Fruit fly (Drosophila melanogaster) whole organism, embryonic: ENCODE results near the gene spirit.

Experiments
- CG1024 ChIP-seq: fragments of 200-800 bp; sonication (Bioruptor generic); IDR thresholded peaks from 2 replicates; pipeline ENCODE4 v1.3.6; 2022; ENCODE audit warnings: missing biosample characterization, missing genetic modification characterization
- CG11093 ChIP-seq: fragments of 200-800 bp; sonication (Bioruptor generic); IDR thresholded peaks from 3 replicates; pipeline ENCODE4 v1.3.6; 2022; ENCODE audit warnings: missing biosample characterization, missing genetic modification characterization
- CG12744 ChIP-seq: fragments of 200-800 bp; sonication (Bioruptor generic); optimal IDR thresholded peaks from 2 replicates; lab custom pipeline; 2016; ENCODE audit warnings: missing biosample characterization, missing genetic modification characterization
- CG14965 ChIP-seq: fragments of 200-800 bp; sonication (Bioruptor generic); optimal IDR thresholded peaks from 2 replicates; lab custom pipeline; 2016; ENCODE audit warnings: missing biosample characterization, missing genetic modification characterization, borderline replicate concordance
- CG1647 ChIP-seq: fragments of 200-800 bp; sonication (Bioruptor generic); optimal IDR thresholded peaks from 3 replicates; lab custom pipeline; 2016; ENCODE audit warnings: missing biosample characterization, missing genetic modification characterization
- CG17328 ChIP-seq: fragments of 200-800 bp; sonication (Bioruptor generic); IDR thresholded peaks from 2 replicates; pipeline ENCODE4 v1.3.6; 2022; ENCODE audit warnings: missing biosample characterization, missing genetic modification characterization
- CG1792 ChIP-seq: fragments of 200-800 bp; sonication (Bioruptor generic); optimal IDR thresholded peaks from 2 replicates; lab custom pipeline; 2016; ENCODE audit warnings: missing biosample characterization, missing genetic modification characterization
- CG18619 ChIP-seq: fragments of 200-800 bp; sonication (Bioruptor generic); optimal IDR thresholded peaks from 3 replicates; lab custom pipeline; 2017; ENCODE audit warnings: missing biosample characterization, mild to moderate bottlenecking, missing genetic modification characterization
- CG30431 ChIP-seq: fragments of 200-800 bp; sonication (Bioruptor generic); optimal IDR thresholded peaks from 2 replicates; lab custom pipeline; 2017; ENCODE audit warnings: missing biosample characterization, missing genetic modification characterization
- CG3065 ChIP-seq: fragments of 200-800 bp; sonication (Bioruptor generic); optimal IDR thresholded peaks from 2 replicates; lab custom pipeline; 2016; ENCODE audit warnings: missing biosample characterization, missing genetic modification characterization
- CG32532 ChIP-seq: fragments of 200-800 bp; sonication (Bioruptor generic); IDR thresholded peaks from 2 replicates; pipeline ENCODE4 v1.3.6; 2022; ENCODE audit warnings: missing biosample characterization, missing genetic modification characterization
- CG33213 ChIP-seq: fragments of 200-800 bp; sonication (Bioruptor generic); optimal IDR thresholded peaks from 3 replicates; lab custom pipeline; 2016; ENCODE audit warnings: missing biosample characterization, missing genetic modification characterization
- CG3407 ChIP-seq: fragments of 200-800 bp; sonication (Bioruptor generic); optimal IDR thresholded peaks from 2 replicates; lab custom pipeline; 2018; ENCODE audit warnings: missing biosample characterization, mild to moderate bottlenecking, missing genetic modification characterization
- CG34224 ChIP-seq: fragments of 200-800 bp; sonication (Bioruptor generic); IDR thresholded peaks from 3 replicates; pipeline ENCODE4 v1.3.6; 2022; ENCODE audit warnings: missing biosample characterization, missing genetic modification characterization; ENCODE audit not compliant: partially characterized antibody
- CG3847 ChIP-seq: fragments of 200-800 bp; sonication (Bioruptor generic); IDR thresholded peaks from 2 replicates; pipeline ENCODE4 v1.3.6; 2022; ENCODE audit warnings: missing biosample characterization, missing genetic modification characterization
- CG43689 ChIP-seq: fragments of 200-800 bp; sonication (Bioruptor generic); IDR thresholded peaks from 2 replicates; pipeline ENCODE4 v1.3.6; 2022; ENCODE audit warnings: missing biosample characterization, missing genetic modification characterization
- CG4404 ChIP-seq: fragments of 200-800 bp; sonication (Bioruptor generic); IDR thresholded peaks from 2 replicates; pipeline ENCODE4 v1.3.6; 2022; ENCODE audit warnings: missing biosample characterization, missing genetic modification characterization
- CG6254 ChIP-seq: fragments of 200-800 bp; sonication (Bioruptor generic); optimal IDR thresholded peaks from 3 replicates; lab custom pipeline; 2017; ENCODE audit warnings: mild to moderate bottlenecking, missing biosample characterization, missing genetic modification reagents, missing genetic modification characterization
- CG6272 ChIP-seq: fragments of 200-800 bp; sonication (Bioruptor generic); IDR thresholded peaks from 2 replicates; pipeline ENCODE4 v1.3.6; 2022; ENCODE audit warnings: missing biosample characterization, missing genetic modification characterization
- CG9876 ChIP-seq: fragments of 200-800 bp; sonication (Bioruptor generic); optimal IDR thresholded peaks from 2 replicates; lab custom pipeline; 2016; ENCODE audit warnings: missing biosample characterization, missing genetic modification characterization
- Dad ChIP-seq: fragments of 200-800 bp; sonication (Bioruptor generic); optimal IDR thresholded peaks from 3 replicates; lab custom pipeline; 2016; ENCODE audit warnings: missing biosample characterization, missing genetic modification characterization
- Elba2 ChIP-seq: fragments of 200-800 bp; sonication (Bioruptor generic); optimal IDR thresholded peaks from 3 replicates; lab custom pipeline; 2016; ENCODE audit warnings: missing biosample characterization, missing genetic modification characterization
- Gsc ChIP-seq: fragments of 200-800 bp; sonication (Bioruptor generic); IDR thresholded peaks from 2 replicates; pipeline ENCODE4 v1.3.6; 2022; ENCODE audit warnings: missing biosample characterization, missing genetic modification characterization
- H2.0 ChIP-seq: fragments of 200-800 bp; sonication (Bioruptor generic); IDR thresholded peaks from 2 replicates; pipeline ENCODE4 v1.3.6; 2022; ENCODE audit warnings: missing biosample characterization, missing genetic modification characterization
- HLH3B ChIP-seq: fragments of 200-800 bp; sonication (Bioruptor generic); IDR thresholded peaks from 2 replicates; pipeline ENCODE4 v1.3.6; 2022; ENCODE audit warnings: missing biosample characterization, missing genetic modification characterization
- HLH54F ChIP-seq: fragments of 200-800 bp; sonication (Bioruptor generic); optimal IDR thresholded peaks from 3 replicates; lab custom pipeline; 2016; ENCODE audit warnings: missing biosample characterization, missing genetic modification characterization
- Lhr ChIP-seq: fragments of 200-800 bp; sonication (Bioruptor generic); optimal IDR thresholded peaks from 3 replicates; lab custom pipeline; 2017; ENCODE audit warnings: mild to moderate bottlenecking, missing biosample characterization, missing genetic modification reagents, missing genetic modification characterization
- MBD-R2 ChIP-seq: fragments of 200-800 bp; sonication (Bioruptor generic); IDR thresholded peaks from 2 replicates; pipeline ENCODE4 v1.3.6; 2022; ENCODE audit warnings: missing biosample characterization, missing genetic modification characterization
- Oaz ChIP-seq: fragments of 200-800 bp; sonication (Bioruptor generic); IDR thresholded peaks from 2 replicates; pipeline ENCODE4 v1.3.6; 2022; ENCODE audit warnings: missing biosample characterization, missing genetic modification characterization
- Rfx ChIP-seq: fragments of 200-800 bp; sonication (Bioruptor generic); IDR thresholded peaks from 2 replicates; pipeline ENCODE4 v1.3.6; 2022; ENCODE audit warnings: missing biosample characterization, missing genetic modification characterization
- ara ChIP-seq: fragments of 200-800 bp; sonication (Bioruptor generic); IDR thresholded peaks from 2 replicates; pipeline ENCODE4 v1.3.6; 2022; ENCODE audit warnings: missing biosample characterization, missing genetic modification characterization
- chm ChIP-seq: fragments of 200-800 bp; sonication (Bioruptor generic); IDR thresholded peaks from 2 replicates; pipeline ENCODE4 v1.3.6; 2022; ENCODE audit warnings: missing biosample characterization, missing genetic modification characterization
- corto ChIP-seq: fragments of 200-800 bp; sonication (Bioruptor generic); optimal IDR thresholded peaks from 2 replicates; lab custom pipeline; 2016; ENCODE audit warnings: missing biosample characterization, mild to moderate bottlenecking, missing genetic modification characterization, moderate library complexity
- crc ChIP-seq: fragments of 200-800 bp; sonication (Bioruptor generic); optimal IDR thresholded peaks from 2 replicates; lab custom pipeline; 2016; ENCODE audit warnings: missing biosample characterization, missing genetic modification characterization
- cwo ChIP-seq: fragments of 200-800 bp; sonication (Bioruptor generic); optimal IDR thresholded peaks from 3 replicates; lab custom pipeline; 2017; ENCODE audit warnings: missing biosample characterization, missing genetic modification characterization, mild to moderate bottlenecking, moderate library complexity, missing genetic modification reagents
- dmrt11E ChIP-seq: fragments of 200-800 bp; sonication (Bioruptor generic); optimal IDR thresholded peaks from 3 replicates; lab custom pipeline; 2018; ENCODE audit warnings: missing biosample characterization, mild to moderate bottlenecking, missing genetic modification characterization, moderate library complexity
- dysf ChIP-seq: fragments of 200-800 bp; sonication (Bioruptor generic); IDR thresholded peaks from 3 replicates; pipeline ENCODE4 v1.3.6; 2022; ENCODE audit warnings: missing biosample characterization, missing genetic modification characterization
- emc ChIP-seq: fragments of 200-800 bp; sonication (Bioruptor generic); optimal IDR thresholded peaks from 2 replicates; lab custom pipeline; 2016; ENCODE audit warnings: missing biosample characterization, missing genetic modification characterization
- gfzf ChIP-seq: fragments of 200-800 bp; sonication (Bioruptor generic); optimal IDR thresholded peaks from 2 replicates; lab custom pipeline; 2016; ENCODE audit warnings: missing biosample characterization, mild to moderate bottlenecking, missing genetic modification characterization, moderate library complexity
- kah ChIP-seq: fragments of 200-800 bp; sonication (Bioruptor generic); optimal IDR thresholded peaks from 2 replicates; lab custom pipeline; 2018; ENCODE audit warnings: missing biosample characterization, mild to moderate bottlenecking, missing genetic modification characterization
- knrl ChIP-seq: fragments of 200-800 bp; sonication (Bioruptor generic); IDR thresholded peaks from 3 replicates; pipeline ENCODE4 v1.3.6; 2022; ENCODE audit warnings: missing biosample characterization, missing genetic modification characterization; ENCODE audit not compliant: partially characterized antibody
- mld ChIP-seq: fragments of 200-800 bp; sonication (Bioruptor generic); IDR thresholded peaks from 3 replicates; pipeline ENCODE4 v1.3.6; 2022; ENCODE audit warnings: missing biosample characterization, missing genetic modification characterization; ENCODE audit not compliant: partially characterized antibody
- onecut ChIP-seq: fragments of 200-800 bp; sonication (Bioruptor generic); IDR thresholded peaks from 2 replicates; pipeline ENCODE4 v1.3.6; 2022; ENCODE audit warnings: missing biosample characterization, missing genetic modification characterization
- row ChIP-seq: fragments of 200-800 bp; sonication (Bioruptor generic); IDR thresholded peaks from 3 replicates; pipeline ENCODE4 v1.3.6; 2022; ENCODE audit warnings: missing biosample characterization, missing genetic modification characterization
- seq ChIP-seq: fragments of 200-800 bp; sonication (Bioruptor generic); IDR thresholded peaks from 2 replicates; pipeline ENCODE4 v1.3.6; 2022; ENCODE audit warnings: missing biosample characterization, missing genetic modification characterization
- slbo ChIP-seq: fragments of 200-800 bp; sonication (Bioruptor generic); IDR thresholded peaks from 2 replicates; pipeline ENCODE4 v1.3.6; 2022; ENCODE audit warnings: missing biosample characterization, missing genetic modification characterization
- slou ChIP-seq: fragments of 200-800 bp; sonication (Bioruptor generic); optimal IDR thresholded peaks from 3 replicates; lab custom pipeline; 2016; ENCODE audit warnings: missing biosample characterization, missing genetic modification characterization
- sna ChIP-seq: fragments of 200-800 bp; sonication (Bioruptor generic); IDR thresholded peaks from 2 replicates; pipeline ENCODE4 v1.3.6; 2022; ENCODE audit warnings: missing biosample characterization, missing genetic modification characterization; ENCODE audit not compliant: partially characterized antibody
- sug ChIP-seq: fragments of 200-800 bp; optimal IDR thresholded peaks from 2 replicates; lab custom pipeline; 2019; ENCODE audit warnings: missing biosample characterization, mild to moderate bottlenecking, missing genetic modification characterization, moderate library complexity
- tap ChIP-seq: fragments of 200-800 bp; optimal IDR thresholded peaks from 3 replicates; lab custom pipeline; 2019; ENCODE audit warnings: missing biosample characterization, mild to moderate bottlenecking, missing genetic modification characterization, moderate library complexity
- wdn ChIP-seq: fragments of 200-800 bp; sonication (Bioruptor generic); IDR thresholded peaks from 2 replicates; pipeline ENCODE4 v1.3.6; 2022; ENCODE audit warnings: missing biosample characterization, missing genetic modification characterization
- zfh2 ChIP-seq: fragments of 200-800 bp; sonication (Bioruptor generic); optimal IDR thresholded peaks from 2 replicates; lab custom pipeline; 2016; ENCODE audit warnings: missing biosample characterization, missing genetic modification characterization

spirit gene

DNA sequence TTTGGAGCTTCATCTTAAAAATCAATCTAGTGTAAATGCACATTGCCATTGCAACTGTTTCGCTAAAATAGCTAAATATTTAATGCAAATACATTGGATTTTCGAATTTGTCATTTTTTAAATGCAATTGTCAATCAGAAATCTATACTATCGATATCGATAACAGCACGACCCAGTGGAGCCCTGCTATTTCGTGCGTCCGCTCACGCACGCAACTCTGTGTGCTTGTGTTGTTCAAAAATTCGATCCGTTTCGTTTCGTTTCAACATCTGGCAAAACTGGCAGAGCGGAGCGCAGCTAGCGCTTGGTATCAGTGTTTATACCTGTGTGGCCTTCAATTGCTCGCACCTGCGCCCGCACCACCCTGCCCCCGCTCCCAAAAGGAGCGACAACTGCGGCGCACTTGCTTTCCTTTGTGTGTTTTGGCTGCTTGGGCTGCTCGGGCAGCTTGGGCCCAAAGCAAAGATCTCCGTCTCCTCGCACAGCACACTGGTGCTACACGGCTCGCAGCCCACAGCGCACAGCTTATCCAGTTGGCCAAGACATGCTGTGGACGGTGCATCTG lies 15.3 kb upstream of the spirit start, which contains the start of gene CG12081 (continued):
- TF ChIP-seq Dad (GFP tag; lab: Kevin White, UChicago), result no peak
- no peak for TF ChIP-seq emc
- no peak for TF ChIP-seq cwo (GFP tag; lab: Kevin White, UChicago)
- no peak for TF ChIP-seq seq (GFP tag; lab: Robert Waterston, UW)
- no peak for TF ChIP-seq CG18619 (GFP tag; lab: Kevin White, UChicago)
- TF ChIP-seq CG33213 (GFP tag; lab: Kevin White, UChicago), result no peak
- TF ChIP-seq MBD-R2 (GFP tag; lab: Robert Waterston, UW), result peak; percentile 85
- peak; percentile 72 for TF ChIP-seq row (GFP tag; lab: Robert Waterston, UW)
- no peak for TF ChIP-seq CG3065 (GFP tag; lab: Kevin White, UChicago)
- peak; percentile 87 for TF ChIP-seq CG34224
- no peak for TF ChIP-seq CG32532 (GFP tag; lab: Robert Waterston, UW)
- no peak for TF ChIP-seq CG11093 (GFP tag; lab: Robert Waterston, UW)
- no peak for TF ChIP-seq CG1792 (GFP tag; lab: Kevin White, UChicago)
- TF ChIP-seq CG43689 (GFP tag; lab: Robert Waterston, UW), result no peak
- no peak for TF ChIP-seq crc
- peak; percentile 37 for TF ChIP-seq sug (tag; lab: Kevin White, UChicago)
- peak; percentile 86; the same call in 2 of the 3 replicates for TF ChIP-seq mld (GFP tag; lab: Robert Waterston, UW)
- TF ChIP-seq knrl (GFP tag; lab: Robert Waterston, UW), result peak; percentile 86
- no peak for TF ChIP-seq corto (GFP tag; lab: Kevin White, UChicago)
- TF ChIP-seq dmrt11E (tag; lab: Kevin White, UChicago), result no peak
- no peak for TF ChIP-seq slou (GFP tag; lab: Kevin White, UChicago)
- TF ChIP-seq CG6272 (GFP tag; lab: Robert Waterston, UW), result no peak
- TF ChIP-seq HLH3B (GFP tag; lab: Robert Waterston, UW), result no peak
- TF ChIP-seq tap (tag; lab: Kevin White, UChicago), result no peak
- no peak for TF ChIP-seq dysf (GFP tag; lab: Robert Waterston, UW)
- TF ChIP-seq sna (GFP tag; lab: Robert Waterston, UW), result peak; percentile 81
- no peak for TF ChIP-seq Oaz
- TF ChIP-seq Lhr, result peak; percentile 48
- no peak for TF ChIP-seq CG1647 (GFP tag; lab: Kevin White, UChicago)
- TF ChIP-seq Gsc, result no peak
- no peak for TF ChIP-seq CG17328 (GFP tag; lab: Robert Waterston, UW)
- TF ChIP-seq CG9876, result no peak
- no peak for TF ChIP-seq slbo
- 0 out of 2 replicates have a peak, but pooled peaks have one; percentile 14 for TF ChIP-seq CG1024 (GFP tag; lab: Robert Waterston, UW)
- no peak for TF ChIP-seq CG6254 (GFP tag; lab: Kevin White, UChicago)
- no peak for TF ChIP-seq CG12744
- no peak for TF ChIP-seq zfh2 (GFP tag; lab: Kevin White, UChicago)
- no peak for TF ChIP-seq CG4404 (GFP tag; lab: Robert Waterston, UW)
- TF ChIP-seq wdn (GFP tag; lab: Robert Waterston, UW), result no peak
- TF ChIP-seq CG14965, result no peak
- TF ChIP-seq CG3407 (GFP tag; lab: Kevin White, UChicago), result no peak
- 0 out of 2 replicates have a peak, but pooled peaks have one; percentile 34 for TF ChIP-seq ara (GFP tag; lab: Robert Waterston, UW)
- no peak for TF ChIP-seq CG3847 (GFP tag; lab: Robert Waterston, UW)
- no peak for TF ChIP-seq chm (GFP tag; lab: Robert Waterston, UW)
- no peak for TF ChIP-seq CG30431 (GFP tag; lab: Kevin White, UChicago)
- TF ChIP-seq kah (GFP tag; lab: Kevin White, UChicago), result no peak
- TF ChIP-seq Elba2 (GFP tag; lab: Kevin White, UChicago), result peak; percentile 78
- peak; percentile 72 for TF ChIP-seq onecut (GFP tag; lab: Robert Waterston, UW)
- no peak for TF ChIP-seq HLH54F (GFP tag; lab: Kevin White, UChicago)
- TF ChIP-seq Rfx (GFP tag; lab: Robert Waterston, UW), result peak; percentile 42; the same call in 1 of the 2 replicates
- peak; percentile 34 for TF ChIP-seq gfzf (GFP tag; lab: Kevin White, UChicago)
- TF ChIP-seq H2.0, result no peak
